Worm (Caenorhabditis elegans) whole organism, L1 larva: ENCODE results near the gene ptc-3.

ENCODE experiments used
- C04F5.9 ChIP-seq: sonication (generic microtip); optimal IDR thresholded peaks from 2 replicates; lab custom pipeline; 2016; ENCODE audit warnings: missing genetic modification characterization, missing compliant biosample characterization
- C34B4.2 ChIP-seq: sonication (generic microtip); optimal IDR thresholded peaks from 2 replicates; lab custom pipeline; 2017; ENCODE audit warnings: mild to moderate bottlenecking, missing genetic modification characterization, missing compliant biosample characterization
- Y116A8C.19 ChIP-seq: sonication (generic microtip); optimal IDR thresholded peaks from 2 replicates; lab custom pipeline; 2016; ENCODE audit warnings: missing compliant biosample characterization, missing genetic modification characterization, borderline replicate concordance
- aly-2 ChIP-seq: fragments of 150-350 bp; optimal IDR thresholded peaks from 2 replicates; lab custom pipeline; 2014; ENCODE audit warnings: missing biosample characterization, missing genetic modification characterization
- ceh-8 ChIP-seq: fragments of 200-800 bp; sonication (Bioruptor generic); optimal IDR thresholded peaks from 2 replicates; lab custom pipeline; 2018; ENCODE audit warnings: mild to moderate bottlenecking, missing genetic modification characterization, moderate library complexity, missing compliant biosample characterization
- ceh-82 ChIP-seq, 3 experiments: fragments of 150-350 bp in 1 of 3; sonication (generic microtip) in 2 of 3; optimal IDR thresholded peaks; 2 replicates each; lab custom pipeline; 2014 to 2017; ENCODE audit warnings: missing biosample characterization in 3 of 3, missing genetic modification characterization in 3 of 3
- ceh-88 ChIP-seq: fragments of 200-800 bp; sonication (Bioruptor generic); IDR thresholded peaks from 2 replicates; pipeline ENCODE4 v1.3.6; 2022; ENCODE audit warnings: missing genetic modification characterization, missing compliant biosample characterization
- dpl-1 ChIP-seq, 3 experiments: fragments of 150-350 bp in 2 of 3; sonication (generic microtip) in 1 of 3; optimal IDR thresholded peaks; 2 replicates each; lab custom pipeline; 2014 to 2017; ENCODE audit warnings: missing biosample characterization in 3 of 3, missing genetic modification characterization in 3 of 3, missing genetic modification reagents in 3 of 3
- efl-3 ChIP-seq: fragments of 200-800 bp; sonication (Bioruptor generic); optimal IDR thresholded peaks from 2 replicates; lab custom pipeline; 2018; ENCODE audit warnings: mild to moderate bottlenecking, missing genetic modification characterization, missing compliant biosample characterization
- egl-27 ChIP-seq, 2 experiments: fragments of 150-350 bp in 1 of 2; sonication (generic microtip); optimal IDR thresholded peaks; 3 replicates each; lab custom pipeline; 2017 to 2018; ENCODE audit warnings: missing biosample characterization in 2 of 2, missing genetic modification characterization in 2 of 2, missing genetic modification reagents in 2 of 2
- elt-3 ChIP-seq, 6 experiments: fragments of 150-350 bp in 1 of 6; sonication (generic microtip); optimal IDR thresholded peaks; 2 replicates each; lab custom pipeline; 2017 to 2018; ENCODE audit warnings: missing biosample characterization in 6 of 6, missing genetic modification characterization in 6 of 6, inconsistent platforms in 1 of 6
- ets-5 ChIP-seq: fragments of 200-800 bp; sonication (Bioruptor generic); IDR thresholded peaks from 2 replicates; pipeline ENCODE4 v1.3.6; 2022; ENCODE audit warnings: missing genetic modification characterization, missing compliant biosample characterization
- fkh-10 ChIP-seq: sonication (generic microtip); optimal IDR thresholded peaks from 2 replicates; lab custom pipeline; 2017; ENCODE audit warnings: missing biosample characterization, missing genetic modification reagents, missing genetic modification characterization
- fkh-4 ChIP-seq: sonication (generic microtip); optimal IDR thresholded peaks from 2 replicates; lab custom pipeline; 2016; ENCODE audit warnings: missing compliant biosample characterization, missing genetic modification characterization, borderline replicate concordance
- fos-1 ChIP-seq: fragments of 150-350 bp; optimal IDR thresholded peaks from 2 replicates; lab custom pipeline; 2014; ENCODE audit warnings: missing biosample characterization, missing genetic modification characterization
- hlh-17 ChIP-seq: fragments of 200-800 bp; sonication (Bioruptor generic); optimal IDR thresholded peaks from 2 replicates; lab custom pipeline; 2018; ENCODE audit warnings: missing genetic modification characterization, mild to moderate bottlenecking, missing compliant biosample characterization, moderate library complexity, borderline replicate concordance
- hlh-4 ChIP-seq: sonication (generic microtip); optimal IDR thresholded peaks from 2 replicates; lab custom pipeline; 2016; ENCODE audit warnings: mild to moderate bottlenecking, missing genetic modification characterization, missing compliant biosample characterization
- hpl-2 ChIP-seq: fragments of 150-350 bp; optimal IDR thresholded peaks from 2 replicates; lab custom pipeline; 2014; ENCODE audit warnings: missing biosample characterization, missing genetic modification reagents, missing genetic modification characterization
- irx-1 ChIP-seq: sonication (generic microtip); optimal IDR thresholded peaks from 2 replicates; lab custom pipeline; 2016; ENCODE audit warnings: missing genetic modification characterization, missing compliant biosample characterization
- isw-1 ChIP-seq: fragments of 200-800 bp; sonication (Bioruptor generic); IDR thresholded peaks from 2 replicates; pipeline ENCODE4 v1.3.6; 2022; ENCODE audit warnings: missing genetic modification characterization, missing compliant biosample characterization
- lin-13 ChIP-seq: fragments of 150-350 bp; optimal IDR thresholded peaks from 2 replicates; lab custom pipeline; 2014; ENCODE audit warnings: missing biosample characterization, missing genetic modification reagents, missing genetic modification characterization
- lin-35 ChIP-seq, 2 experiments: fragments of 150-350 bp; optimal IDR thresholded peaks; 2 replicates each; lab custom pipeline; 2014; ENCODE audit warnings: missing biosample characterization in 2 of 2, missing genetic modification characterization in 2 of 2, missing genetic modification reagents in 2 of 2
- lin-39 ChIP-seq: fragments of 150-350 bp; optimal IDR thresholded peaks from 2 replicates; lab custom pipeline; 2014; ENCODE audit warnings: missing biosample characterization, missing genetic modification reagents, missing genetic modification characterization
- mab-9 ChIP-seq: fragments of 200-800 bp; sonication (Bioruptor generic); IDR thresholded peaks from 2 replicates; pipeline ENCODE4 v1.3.6; 2022; ENCODE audit warnings: missing genetic modification reagents, missing genetic modification characterization, missing compliant biosample characterization
- mdl-1 ChIP-seq, 2 experiments: fragments of 150-350 bp; optimal IDR thresholded peaks; 2 replicates each; lab custom pipeline; 2014 to 2017; ENCODE audit warnings: missing biosample characterization in 2 of 2, missing genetic modification characterization in 2 of 2, inconsistent platforms in 1 of 2
- nhr-11 ChIP-seq: fragments of 150-350 bp; optimal IDR thresholded peaks from 2 replicates; lab custom pipeline; 2014; ENCODE audit warnings: missing biosample characterization, missing genetic modification characterization
- nhr-12 ChIP-seq: sonication (generic microtip); optimal IDR thresholded peaks from 2 replicates; lab custom pipeline; 2017; ENCODE audit warnings: missing biosample characterization, missing genetic modification characterization
- nhr-19 ChIP-seq: fragments of 200-800 bp; sonication (Bioruptor generic); conservative IDR thresholded peaks from 2 replicates; pipeline ENCODE4 v1.3.6; 2022; ENCODE audit warnings: missing genetic modification characterization, missing compliant biosample characterization
- nhr-20 ChIP-seq: sonication (generic microtip); optimal IDR thresholded peaks from 2 replicates; lab custom pipeline; 2016; ENCODE audit warnings: mild to moderate bottlenecking, missing genetic modification characterization, missing compliant biosample characterization
- nhr-237 ChIP-seq: fragments of 150-350 bp; optimal IDR thresholded peaks from 2 replicates; lab custom pipeline; 2014; ENCODE audit warnings: missing biosample characterization, missing genetic modification characterization
- nhr-28 ChIP-seq: fragments of 150-350 bp; optimal IDR thresholded peaks from 2 replicates; lab custom pipeline; 2014; ENCODE audit warnings: missing biosample characterization, missing genetic modification characterization
- nhr-47 ChIP-seq: sonication (generic microtip); optimal IDR thresholded peaks from 2 replicates; lab custom pipeline; 2016; ENCODE audit warnings: mild to moderate bottlenecking, missing genetic modification characterization, moderate library complexity, missing compliant biosample characterization
- nhr-71 ChIP-seq: sonication (generic microtip); optimal IDR thresholded peaks from 2 replicates; lab custom pipeline; 2016; ENCODE audit warnings: mild to moderate bottlenecking, missing genetic modification characterization, moderate library complexity, missing compliant biosample characterization
- nhr-76 ChIP-seq: sonication (generic microtip); optimal IDR thresholded peaks from 2 replicates; lab custom pipeline; 2017; ENCODE audit warnings: missing biosample characterization, missing genetic modification characterization
- nhr-77 ChIP-seq: fragments of 150-350 bp; optimal IDR thresholded peaks from 2 replicates; lab custom pipeline; 2014; ENCODE audit warnings: missing biosample characterization, missing genetic modification characterization
- nhr-84 ChIP-seq: sonication (generic microtip); optimal IDR thresholded peaks from 2 replicates; lab custom pipeline; 2017; ENCODE audit warnings: missing biosample characterization, missing genetic modification characterization
- nhr-90 ChIP-seq: sonication (generic microtip); optimal IDR thresholded peaks from 2 replicates; lab custom pipeline; 2016; ENCODE audit warnings: mild to moderate bottlenecking, missing genetic modification characterization, missing compliant biosample characterization; ENCODE audit not compliant: poor library complexity
- pag-3 ChIP-seq: sonication (generic microtip); optimal IDR thresholded peaks from 2 replicates; lab custom pipeline; 2017; ENCODE audit warnings: missing genetic modification characterization, mild to moderate bottlenecking, missing compliant biosample characterization, antibody characterized with exemption, borderline replicate concordance; ENCODE audit not compliant: insufficient read depth
- pax-3 ChIP-seq: fragments of 200-800 bp; sonication (Bioruptor generic); optimal IDR thresholded peaks from 2 replicates; lab custom pipeline; 2018; ENCODE audit warnings: mild to moderate bottlenecking, missing genetic modification characterization, moderate library complexity, missing compliant biosample characterization
- pqm-1 ChIP-seq: sonication (generic microtip); optimal IDR thresholded peaks from 3 replicates; lab custom pipeline; 2017; ENCODE audit warnings: missing biosample characterization, missing genetic modification characterization
- skn-1 ChIP-seq: fragments of 150-350 bp; optimal IDR thresholded peaks from 2 replicates; lab custom pipeline; 2014; ENCODE audit warnings: missing biosample characterization, missing genetic modification characterization
- snu-23 ChIP-seq: sonication (generic microtip); optimal IDR thresholded peaks from 2 replicates; lab custom pipeline; 2016; ENCODE audit warnings: missing genetic modification characterization, missing compliant biosample characterization
- sox-4 ChIP-seq: sonication (generic microtip); optimal IDR thresholded peaks from 2 replicates; lab custom pipeline; 2016; ENCODE audit warnings: missing genetic modification characterization, missing compliant biosample characterization
- sptf-1 ChIP-seq: fragments of 150-350 bp; optimal IDR thresholded peaks from 2 replicates; lab custom pipeline; 2014; ENCODE audit warnings: missing biosample characterization, missing genetic modification characterization
- swsn-7 ChIP-seq: sonication (generic microtip); optimal IDR thresholded peaks from 2 replicates; lab custom pipeline; 2016; ENCODE audit warnings: missing genetic modification characterization, missing compliant biosample characterization
- tbx-2 ChIP-seq: sonication (generic microtip); optimal IDR thresholded peaks from 2 replicates; lab custom pipeline; 2016; ENCODE audit warnings: missing genetic modification characterization, missing compliant biosample characterization
- unc-30 ChIP-seq: sonication (generic microtip); optimal IDR thresholded peaks from 2 replicates; lab custom pipeline; 2017; ENCODE audit warnings: missing biosample characterization, missing genetic modification characterization
- unc-86 ChIP-seq: sonication (generic microtip); optimal IDR thresholded peaks from 2 replicates; lab custom pipeline; 2016; ENCODE audit warnings: missing genetic modification characterization, missing compliant biosample characterization
- unc-98 ChIP-seq: fragments of 200-800 bp; sonication (Bioruptor generic); IDR thresholded peaks from 2 replicates; pipeline ENCODE4 v1.3.6; 2022; ENCODE audit warnings: missing genetic modification characterization, missing compliant biosample characterization
- vab-15 ChIP-seq: sonication (generic microtip); optimal IDR thresholded peaks from 2 replicates; lab custom pipeline; 2017; ENCODE audit warnings: missing genotype, mild to moderate bottlenecking, missing genetic modification characterization, missing compliant biosample characterization
- zag-1 ChIP-seq: fragments of 150-350 bp; optimal IDR thresholded peaks from 2 replicates; lab custom pipeline; 2014; ENCODE audit warnings: missing biosample characterization, missing genetic modification characterization
- zip-4 ChIP-seq: fragments of 200-800 bp; sonication (Bioruptor generic); optimal IDR thresholded peaks from 2 replicates; lab custom pipeline; 2018; ENCODE audit warnings: mild to moderate bottlenecking, missing genetic modification characterization, moderate library complexity, missing compliant biosample characterization
- ztf-11 ChIP-seq, 2 experiments: sonication (generic microtip); optimal IDR thresholded peaks; 2 replicates each; lab custom pipeline; 2016 to 2017; ENCODE audit warnings: missing genetic modification characterization in 2 of 2, missing biosample characterization in 1 of 2, missing compliant biosample characterization in 1 of 2

Gene ptc-3

DNA sequence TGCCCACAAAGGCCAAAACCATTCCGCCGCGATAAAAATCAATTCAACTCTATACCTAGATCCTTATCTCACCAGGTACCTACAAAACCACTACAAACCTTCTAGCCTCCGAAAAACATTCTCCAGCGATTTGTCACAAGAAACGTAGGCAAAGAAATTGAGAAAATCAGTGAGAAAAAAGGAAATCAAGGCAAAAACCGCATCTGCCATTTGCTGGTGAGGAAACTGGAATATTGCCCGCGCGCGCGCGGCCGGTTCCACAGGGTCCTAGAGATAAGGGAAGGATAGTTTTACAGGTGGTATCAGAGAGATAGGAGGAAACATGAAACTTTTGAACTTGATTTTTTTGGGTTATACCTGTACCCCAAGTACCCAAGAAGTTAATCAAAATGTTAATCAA, 5.2 kb upstream of the ptc-3 start:
- TF ChIP-seq fkh-4 (tag; lab: Kevin White, UChicago) (no peak), mdl-1 (tag; optimal IDR thresholded peaks at IDR 0.05; lab: Kevin White, UChicago) (no peak), irx-1 (no peak), efl-3 (GFP tag; lab: Kevin White, UChicago) (no peak), nhr-12 (tag; lab: Kevin White, UChicago) (no peak), skn-1 (tag; lab: Kevin White, UChicago) (no peak), nhr-90 (no peak), nhr-237 (tag; lab: Kevin White, UChicago) (no peak), C34B4.2 (tag; lab: Kevin White, UChicago) (no peak), nhr-47 (tag; lab: Kevin White, UChicago) (no peak), pax-3 (tag; lab: Kevin White, UChicago) (no peak), zip-4 (GFP tag; lab: Kevin White, UChicago) (no peak), mab-9 (GFP tag; lab: Robert Waterston, UW) (no peak), nhr-84 (tag; lab: Kevin White, UChicago) (no peak), fos-1 (tag; lab: Kevin White, UChicago) (no peak), lin-39 (no peak), nhr-11 (tag; lab: Kevin White, UChicago) (no peak), nhr-28 (no peak), C04F5.9 (tag; lab: Kevin White, UChicago) (no peak), egl-27 (tag; optimal IDR thresholded peaks at IDR 0.05; lab: Kevin White, UChicago) (no peak), nhr-20 (tag; lab: Kevin White, UChicago) (peak; percentile 35), ceh-8 (GFP tag; lab: Kevin White, UChicago) (no peak), ceh-82 (tag; optimal IDR thresholded peaks at IDR 0.05; lab: Kevin White, UChicago) (no peak), zag-1 (tag; lab: Kevin White, UChicago) (no peak), nhr-76 (tag; lab: Kevin White, UChicago) (no peak), tbx-2 (tag; lab: Kevin White, UChicago) (no peak), vab-15 (tag; lab: Kevin White, UChicago) (no peak), lin-35 (GFP tag; optimal IDR thresholded peaks at IDR 0.05; lab: Kevin White, UChicago) (no peak), nhr-71 (no peak), unc-98 (GFP tag; lab: Robert Waterston, UW) (no peak), ztf-11 (tag; optimal IDR thresholded peaks at IDR 0.05; lab: Kevin White, UChicago) (no peak), nhr-77 (tag; lab: Kevin White, UChicago) (no peak), Y116A8C.19 (tag; lab: Kevin White, UChicago) (no peak), lin-13 (GFP tag; lab: Kevin White, UChicago) (no peak), ceh-88 (GFP tag; lab: Robert Waterston, UW) (no peak), pag-3 (tag; lab: Kevin White, UChicago) (peak; percentile 90), isw-1 (GFP tag; lab: Robert Waterston, UW) (no peak), pqm-1 (tag; lab: Kevin White, UChicago) (no peak), unc-30 (tag; lab: Kevin White, UChicago) (no peak), sptf-1 (tag; lab: Kevin White, UChicago) (no peak), hpl-2 (GFP tag; lab: Kevin White, UChicago) (no peak), nhr-19 (GFP tag; lab: Robert Waterston, UW) (no peak), unc-86 (tag; lab: Kevin White, UChicago) (no peak), sox-4 (tag; lab: Kevin White, UChicago) (no peak), dpl-1 (GFP tag; optimal IDR thresholded peaks at IDR 0.05; lab: Kevin White, UChicago) (no peak), hlh-17 (GFP tag; lab: Kevin White, UChicago) (no peak), hlh-4 (tag; lab: Kevin White, UChicago) (no peak), elt-3 (tag; optimal IDR thresholded peaks at IDR 0.05; lab: Kevin White, UChicago) (peak; percentile 16 to 88 (median 73)), ets-5 (GFP tag; lab: Robert Waterston, UW) (no peak), snu-23 (GFP tag; lab: Kevin White, UChicago) (peak; percentile 7), aly-2 (tag; lab: Kevin White, UChicago) (no peak), fkh-10 (GFP tag; lab: Kevin White, UChicago) (no peak), swsn-7 (tag; lab: Kevin White, UChicago) (no peak)
